Fruit fly (Drosophila melanogaster) whole organism, embryonic: Measurements from ENCODE around the gene CG43339.

Source experiments
- Antp ChIP-seq: fragments of 200-800 bp; sonication (Bioruptor generic); optimal IDR thresholded peaks from 3 replicates; lab custom pipeline; 2016; ENCODE audit warnings: missing biosample characterization, missing genetic modification characterization
- CG11247 ChIP-seq: fragments of 200-800 bp; sonication (Bioruptor generic); IDR thresholded peaks from 2 replicates; pipeline ENCODE4 v1.3.6; 2022; ENCODE audit warnings: missing biosample characterization, missing genetic modification characterization
- CG11398 ChIP-seq: fragments of 200-800 bp; sonication (Bioruptor generic); optimal IDR thresholded peaks from 2 replicates; lab custom pipeline; 2016; ENCODE audit warnings: missing biosample characterization, missing genetic modification characterization
- CG12942 ChIP-seq: fragments of 200-800 bp; sonication (Bioruptor generic); optimal IDR thresholded peaks from 3 replicates; lab custom pipeline; 2016; ENCODE audit warnings: missing biosample characterization, missing genetic modification characterization
- CG13894 ChIP-seq: fragments of 200-800 bp; sonication (Bioruptor generic); optimal IDR thresholded peaks from 3 replicates; lab custom pipeline; 2018; ENCODE audit warnings: missing biosample characterization, mild to moderate bottlenecking, missing genetic modification characterization, moderate library complexity
- CG17829 ChIP-seq: fragments of 200-800 bp; optimal IDR thresholded peaks from 2 replicates; lab custom pipeline; 2019; ENCODE audit warnings: missing biosample characterization, mild to moderate bottlenecking, missing genetic modification characterization, moderate library complexity
- CG2116 ChIP-seq: fragments of 200-800 bp; sonication (Bioruptor generic); optimal IDR thresholded peaks from 3 replicates; lab custom pipeline; 2018; ENCODE audit warnings: missing biosample characterization, mild to moderate bottlenecking, missing genetic modification characterization
- CG34376 ChIP-seq: fragments of 200-800 bp; sonication (Bioruptor generic); optimal IDR thresholded peaks from 2 replicates; lab custom pipeline; 2018; ENCODE audit warnings: missing biosample characterization, mild to moderate bottlenecking, missing genetic modification characterization
- CG3726 ChIP-seq: fragments of 200-800 bp; sonication (Bioruptor generic); IDR thresholded peaks from 3 replicates; pipeline ENCODE4, ENCODE4 v1.3.6; 2022; ENCODE audit warnings: missing biosample characterization, missing genetic modification characterization
- CG4424 ChIP-seq: fragments of 200-800 bp; sonication (Bioruptor generic); optimal IDR thresholded peaks from 3 replicates; lab custom pipeline; 2016; ENCODE audit warnings: missing biosample characterization, missing genetic modification characterization
- CG4820 ChIP-seq: fragments of 200-800 bp; sonication (Bioruptor generic); optimal IDR thresholded peaks from 3 replicates; lab custom pipeline; 2016; ENCODE audit warnings: missing biosample characterization, missing genetic modification characterization
- CG8281 ChIP-seq: fragments of 200-800 bp; sonication (Bioruptor generic); optimal IDR thresholded peaks from 2 replicates; lab custom pipeline; 2018; ENCODE audit warnings: missing biosample characterization, mild to moderate bottlenecking, missing genetic modification characterization, moderate library complexity
- CG9609 ChIP-seq: fragments of 200-800 bp; sonication (Bioruptor generic); optimal IDR thresholded peaks from 3 replicates; lab custom pipeline; 2016; ENCODE audit warnings: missing biosample characterization, missing genetic modification characterization
- Dad ChIP-seq: fragments of 200-800 bp; sonication (Bioruptor generic); optimal IDR thresholded peaks from 3 replicates; lab custom pipeline; 2016; ENCODE audit warnings: missing biosample characterization, missing genetic modification characterization
- GATAe ChIP-seq: fragments of 200-800 bp; sonication (Bioruptor generic); conservative IDR thresholded peaks from 2 replicates; pipeline ENCODE4 v1.3.6; 2022; ENCODE audit warnings: missing biosample characterization, missing genetic modification characterization
- H15 ChIP-seq: fragments of 200-800 bp; sonication (Bioruptor generic); IDR thresholded peaks from 3 replicates; pipeline ENCODE4 v1.3.6; 2022; ENCODE audit warnings: missing biosample characterization, missing genetic modification characterization
- HLH3B ChIP-seq: fragments of 200-800 bp; sonication (Bioruptor generic); IDR thresholded peaks from 2 replicates; pipeline ENCODE4 v1.3.6; 2022; ENCODE audit warnings: missing biosample characterization, missing genetic modification characterization
- Med ChIP-seq: fragments of 200-800 bp; sonication (Bioruptor generic); peaks from one replicate; lab custom pipeline; 2016; ENCODE audit warnings: missing biosample characterization, missing genetic modification characterization, mild to moderate bottlenecking, inconsistent platforms, moderate library complexity
- Mes4 ChIP-seq: fragments of 200-800 bp; sonication (Bioruptor generic); optimal IDR thresholded peaks from 2 replicates; lab custom pipeline; 2016; ENCODE audit warnings: missing biosample characterization, missing genetic modification characterization
- Nf-YB ChIP-seq: fragments of 200-800 bp; sonication (Bioruptor generic); optimal IDR thresholded peaks from 3 replicates; lab custom pipeline; 2019; ENCODE audit warnings: missing biosample characterization, mild to moderate bottlenecking, missing genetic modification characterization, moderate library complexity
- Pdp1 ChIP-seq, 2 experiments: fragments of 200-800 bp; sonication (Bioruptor generic); optimal IDR thresholded peaks; 3 replicates each; lab custom pipeline; 2016; ENCODE audit warnings: missing biosample characterization in 2 of 2, missing genetic modification characterization in 2 of 2, mild to moderate bottlenecking in 1 of 2, moderate library complexity in 1 of 2
- Ravus ChIP-seq: fragments of 200-800 bp; sonication (Bioruptor generic); IDR thresholded peaks from 2 replicates; pipeline ENCODE4 v1.3.6; 2022; ENCODE audit warnings: missing biosample characterization, missing genetic modification characterization
- Scr ChIP-seq: fragments of 200-800 bp; sonication (Bioruptor generic); IDR thresholded peaks from 2 replicates; pipeline ENCODE4 v1.3.6; 2022; ENCODE audit warnings: missing biosample characterization, missing genetic modification characterization; ENCODE audit not compliant: partially characterized antibody
- Sox102F ChIP-seq: fragments of 200-800 bp; sonication (Bioruptor generic); optimal IDR thresholded peaks from 2 replicates; lab custom pipeline; 2018; ENCODE audit warnings: missing biosample characterization, mild to moderate bottlenecking, missing genetic modification characterization, moderate library complexity
- da ChIP-seq: fragments of 200-800 bp; sonication (Bioruptor generic); optimal IDR thresholded peaks from 2 replicates; lab custom pipeline; 2016; ENCODE audit warnings: missing biosample characterization, missing genetic modification characterization
- ems ChIP-seq: fragments of 200-800 bp; sonication (Bioruptor generic); optimal IDR thresholded peaks from 3 replicates; lab custom pipeline; 2016; ENCODE audit warnings: missing biosample characterization, missing genetic modification characterization
- exex ChIP-seq: fragments of 200-800 bp; sonication (Bioruptor generic); optimal IDR thresholded peaks from 4 replicates; lab custom pipeline; 2018; ENCODE audit warnings: missing biosample characterization, mild to moderate bottlenecking, missing genetic modification characterization, moderate library complexity
- fd102C ChIP-seq: fragments of 200-800 bp; sonication (Bioruptor generic); optimal IDR thresholded peaks from 2 replicates; lab custom pipeline; 2018; ENCODE audit warnings: missing biosample characterization, mild to moderate bottlenecking, missing genetic modification characterization, moderate library complexity
- jigr1 ChIP-seq: fragments of 200-800 bp; sonication (Bioruptor generic); IDR thresholded peaks from 3 replicates; pipeline ENCODE4 v1.3.6; 2022; ENCODE audit warnings: missing biosample characterization, missing genetic modification characterization
- kni ChIP-seq: fragments of 200-800 bp; sonication (Bioruptor generic); optimal IDR thresholded peaks from 3 replicates; lab custom pipeline; 2017; ENCODE audit warnings: mild to moderate bottlenecking, missing biosample characterization, missing genetic modification reagents, missing genetic modification characterization
- lab ChIP-seq: fragments of 200-800 bp; sonication (Bioruptor generic); optimal IDR thresholded peaks from 3 replicates; lab custom pipeline; 2017; ENCODE audit warnings: missing biosample characterization, missing genetic modification characterization, mild to moderate bottlenecking, moderate library complexity, missing genetic modification reagents
- mirr ChIP-seq: fragments of 200-800 bp; sonication (Bioruptor generic); optimal IDR thresholded peaks from 3 replicates; lab custom pipeline; 2018; ENCODE audit warnings: missing biosample characterization, mild to moderate bottlenecking, missing genetic modification characterization
- pan ChIP-seq, 4 experiments: fragments of >200 bp in 3 of 4; fragments of 200-800 bp in 1 of 4; sonication (Bioruptor generic) in 1 of 4; optimal IDR thresholded peaks in 3 of 4; IDR thresholded peaks in 1 of 4; 2 replicates each; pipeline versions ENCODE4 v1.3.6 to Lab custom; 2017 to 2022; ENCODE audit warnings: missing biosample characterization in 2 of 4, missing genetic modification characterization in 2 of 4, mixed read lengths in 1 of 4
- row ChIP-seq: fragments of 200-800 bp; sonication (Bioruptor generic); IDR thresholded peaks from 3 replicates; pipeline ENCODE4 v1.3.6; 2022; ENCODE audit warnings: missing biosample characterization, missing genetic modification characterization
- run ChIP-seq: fragments of 200-800 bp; sonication (Bioruptor generic); optimal IDR thresholded peaks from 3 replicates; lab custom pipeline; 2018; ENCODE audit warnings: missing biosample characterization, mild to moderate bottlenecking, missing genetic modification characterization
- sd ChIP-seq: fragments of 200-800 bp; sonication (Bioruptor generic); optimal IDR thresholded peaks from 3 replicates; lab custom pipeline; 2018; ENCODE audit warnings: missing biosample characterization, mild to moderate bottlenecking, missing genetic modification characterization, moderate library complexity
- sens ChIP-seq: fragments of 200-800 bp; sonication (Bioruptor generic); peaks from one replicate; lab custom pipeline; 2016; ENCODE audit warnings: missing biosample characterization, missing genetic modification characterization
- sug ChIP-seq: fragments of 200-800 bp; optimal IDR thresholded peaks from 2 replicates; lab custom pipeline; 2019; ENCODE audit warnings: missing biosample characterization, mild to moderate bottlenecking, missing genetic modification characterization, moderate library complexity
- ttk ChIP-seq: fragments of 200-800 bp; sonication (Bioruptor generic); IDR thresholded peaks from 2 replicates; pipeline ENCODE4 v2.1.2; 2022; ENCODE audit warnings: missing biosample characterization, missing genetic modification characterization
- tup ChIP-seq: fragments of 200-800 bp; sonication (Bioruptor generic); optimal IDR thresholded peaks from 2 replicates; lab custom pipeline; 2016; ENCODE audit warnings: missing biosample characterization, mild to moderate bottlenecking, missing genetic modification characterization, moderate library complexity
- twi ChIP-seq: fragments of 200-800 bp; optimal IDR thresholded peaks from 2 replicates; lab custom pipeline; 2019; ENCODE audit warnings: missing biosample characterization, mild to moderate bottlenecking, missing genetic modification characterization, moderate library complexity
- vvl ChIP-seq: fragments of 200-800 bp; sonication (Bioruptor generic); IDR thresholded peaks from 2 replicates; pipeline ENCODE4 v1.3.6; 2022; ENCODE audit warnings: missing biosample characterization, missing genetic modification characterization
- wdn ChIP-seq: fragments of 200-800 bp; sonication (Bioruptor generic); IDR thresholded peaks from 2 replicates; pipeline ENCODE4 v1.3.6; 2022; ENCODE audit warnings: missing biosample characterization, missing genetic modification characterization
- yki ChIP-seq: fragments of >200 bp; optimal IDR thresholded peaks from 3 replicates; lab custom pipeline; 2018
- z ChIP-seq: fragments of 200-800 bp; sonication (Bioruptor generic); IDR thresholded peaks from 3 replicates; pipeline ENCODE4 v1.3.6; 2022; ENCODE audit warnings: missing biosample characterization, missing genetic modification characterization

Gene CG43339

dm6 chr2L:18641087-18641486 lies 32.0 kb downstream of the CG43339 start (continued):
- TF ChIP-seq mirr (GFP tag; lab: Kevin White, UChicago) (peak; percentile 20), CG9609 (GFP tag; lab: Kevin White, UChicago) (no peak), CG4820 (no peak), CG11247 (GFP tag; lab: Robert Waterston, UW) (no peak), CG2116 (GFP tag; lab: Kevin White, UChicago) (no peak), CG8281 (tag; lab: Kevin White, UChicago) (peak; percentile 96), Nf-YB (GFP tag; lab: Kevin White, UChicago) (no peak), CG12942 (GFP tag; lab: Kevin White, UChicago) (no peak)

dm6 chr2L:18638945-18639344 lies 34.1 kb downstream of the CG43339 start:
- TF ChIP-seq Sox102F (GFP tag; lab: Kevin White, UChicago) (peak; percentile 6), ttk (GFP tag; lab: Robert Waterston, UW) (no peak), sens (GFP tag; lab: Kevin White, UChicago) (peak; percentile 34), pan (optimal IDR thresholded peaks at IDR 0.05; lab: Kevin White, UChicago) (no peak), pan (GFP tag; optimal IDR thresholded peaks at IDR 0.05 in 1 of 2, IDR thresholded peaks at IDR 0.05 in 1 of 2) (no peak), tup (no peak), CG3726 (GFP tag; lab: Robert Waterston, UW) (0 out of 3 replicates have a peak, but pooled peaks have one; percentile 16), fd102C (GFP tag; lab: Kevin White, UChicago) (no peak), wdn (0 out of 2 replicates have a peak, but pooled peaks have one; percentile 36), row (GFP tag; lab: Robert Waterston, UW) (peak; percentile 8; the same call in 1 of the 3 replicates), vvl (0 out of 2 replicates have a peak, but pooled peaks have one; percentile 28), Dad (no peak), kni (GFP tag; lab: Kevin White, UChicago) (no peak), Antp (GFP tag; lab: Kevin White, UChicago) (no peak)

- TF ChIP-seq jigr1 (GFP tag; lab: Robert Waterston, UW) (no peak), CG13894 (tag; lab: Kevin White, UChicago) (no peak), Scr (GFP tag; lab: Robert Waterston, UW) (no peak), CG11398 (no peak), run (no peak)
These were observed 40.7 kb downstream of the CG43339 start for dm6 chr2L:18632389-18632788.

- no peak for TF ChIP-seq Mes4
- TF ChIP-seq CG34376 = peak; percentile 44
- peak; percentile 33 for TF ChIP-seq lab (GFP tag; lab: Kevin White, UChicago)
- TF ChIP-seq sd (tag; lab: Kevin White, UChicago) = peak; percentile 54
- peak in 1 of 2 experiments; percentile 71 for TF ChIP-seq Pdp1 (GFP tag; optimal IDR thresholded peaks at IDR 0.05; lab: Kevin White, UChicago)
- no peak for TF ChIP-seq Ravus (GFP tag; lab: Robert Waterston, UW)
- TF ChIP-seq z (GFP tag; lab: Robert Waterston, UW) = peak; percentile 53; the same call in 1 of the 3 replicates
- no peak for TF ChIP-seq ems
- peak; percentile 79 for TF ChIP-seq mirr (GFP tag; lab: Kevin White, UChicago)
- TF ChIP-seq Med = peak; percentile 25
- TF ChIP-seq sug = peak; percentile 19
- no peak for TF ChIP-seq twi (tag; lab: Kevin White, UChicago)
- no peak for TF ChIP-seq H15
- TF ChIP-seq da = no peak
- no peak for TF ChIP-seq CG17829 (tag; lab: Kevin White, UChicago)
- TF ChIP-seq HLH3B (GFP tag; lab: Robert Waterston, UW) = no peak
- peak; percentile 61 for TF ChIP-seq GATAe (GFP tag; lab: Robert Waterston, UW)
- peak; percentile 63 for TF ChIP-seq sens (GFP tag; lab: Kevin White, UChicago)
- TF ChIP-seq exex (tag; lab: Kevin White, UChicago) = peak; percentile 84
- no peak for TF ChIP-seq yki (lab: Kevin White, UChicago)
- no peak for TF ChIP-seq CG4424 (GFP tag; lab: Kevin White, UChicago)
These were observed 42.4 kb downstream of the CG43339 start for dm6 chr2L:18630611-18631221.
